ENCODE assay signal across 1 worm cellular context in genomic region chrIV:8511056-8511455, ce11.
TF ChIP-seq lines count a peak whose summit lies in the region.

Gene mes-6 (plus strand): TSS chrIV:8511284.

TF ChIP-seq in whole organism, L1 larva, 84 proteins besides CTCF, POLR2A, EP300 and RAD21 (continued from another document):
- peak; percentile 46 for TF ChIP-seq ces-1 (GFP tag; optimal IDR thresholded peaks at IDR 0.05; lab: Kevin White, UChicago)
- TF ChIP-seq nhr-76 (tag; optimal IDR thresholded peaks at IDR 0.05; lab: Kevin White, UChicago) = no peak
- no peak for TF ChIP-seq mab-9 (GFP tag; IDR thresholded peaks at IDR 0.05; lab: Robert Waterston, UW)
- TF ChIP-seq lin-35 (GFP tag; optimal IDR thresholded peaks at IDR 0.05; lab: Kevin White, UChicago) = peak; percentile 87 to 91
- no peak for TF ChIP-seq fkh-4 (tag; optimal IDR thresholded peaks at IDR 0.05; lab: Kevin White, UChicago; ENCODE audit: borderline replicate concordance)
- TF ChIP-seq zip-4 (GFP tag; optimal IDR thresholded peaks at IDR 0.05; lab: Kevin White, UChicago) = no peak
- peak; percentile 27; the same call in 1 of the 2 replicates for TF ChIP-seq isw-1 (GFP tag; IDR thresholded peaks at IDR 0.05; lab: Robert Waterston, UW)
- no peak for TF ChIP-seq lin-13 (GFP tag; optimal IDR thresholded peaks at IDR 0.05; lab: Kevin White, UChicago)
- TF ChIP-seq ceh-90 (tag; optimal IDR thresholded peaks at IDR 0.05; lab: Kevin White, UChicago) = no peak
- TF ChIP-seq irx-1 (tag; optimal IDR thresholded peaks at IDR 0.05; lab: Kevin White, UChicago) = peak; percentile 11
- TF ChIP-seq sox-4 (tag; optimal IDR thresholded peaks at IDR 0.05; lab: Kevin White, UChicago) = no peak
- no peak for TF ChIP-seq nhr-77 (tag; optimal IDR thresholded peaks at IDR 0.05; lab: Kevin White, UChicago)
- TF ChIP-seq lin-14 (GFP tag; optimal IDR thresholded peaks at IDR 0.05; lab: Kevin White, UChicago) = peak; percentile 42
- no peak for TF ChIP-seq F16B12.6 (tag; optimal IDR thresholded peaks at IDR 0.05; lab: Kevin White, UChicago)
- no peak for TF ChIP-seq nhr-90 (tag; optimal IDR thresholded peaks at IDR 0.05; lab: Kevin White, UChicago; ENCODE audit: poor library complexity)
- TF ChIP-seq C16A3.4 (tag; optimal IDR thresholded peaks at IDR 0.05; lab: Kevin White, UChicago) = peak; percentile 55
- TF ChIP-seq fkh-8 (tag; optimal IDR thresholded peaks at IDR 0.05; lab: Kevin White, UChicago) = no peak
- TF ChIP-seq rnt-1 (tag; optimal IDR thresholded peaks at IDR 0.05; lab: Kevin White, UChicago) = peak; percentile 59
- peak; percentile 89 for TF ChIP-seq efl-1 (optimal IDR thresholded peaks at IDR 0.05; lab: Kevin White, UChicago)
- TF ChIP-seq efl-1 (GFP tag; optimal IDR thresholded peaks at IDR 0.05 in 1 of 2; lab: Kevin White, UChicago) = peak; percentile 88 to 98
- peak; percentile 16 for TF ChIP-seq dsc-1 (tag; optimal IDR thresholded peaks at IDR 0.05; lab: Kevin White, UChicago)
- TF ChIP-seq snu-23 (GFP tag; optimal IDR thresholded peaks at IDR 0.05; lab: Kevin White, UChicago) = peak; percentile 58
- TF ChIP-seq nhr-20 (tag; optimal IDR thresholded peaks at IDR 0.05; lab: Kevin White, UChicago) = peak; percentile 29
- peak in 1 of 6 experiments; percentile 62 for TF ChIP-seq elt-3 (tag; optimal IDR thresholded peaks at IDR 0.05; lab: Kevin White, UChicago)
- no peak for TF ChIP-seq ceh-63 (GFP tag; optimal IDR thresholded peaks at IDR 0.05; lab: Kevin White, UChicago)
- TF ChIP-seq nhr-84 (tag; optimal IDR thresholded peaks at IDR 0.05; lab: Kevin White, UChicago) = no peak
- TF ChIP-seq ceh-88 (GFP tag; IDR thresholded peaks at IDR 0.05; lab: Robert Waterston, UW) = no peak
- TF ChIP-seq nhr-237 (tag; optimal IDR thresholded peaks at IDR 0.05; lab: Kevin White, UChicago) = no peak
- no peak for TF ChIP-seq elt-2 (tag; optimal IDR thresholded peaks at IDR 0.05; lab: Kevin White, UChicago)
- TF ChIP-seq ets-5 (GFP tag; IDR thresholded peaks at IDR 0.05; lab: Robert Waterston, UW) = no peak
- TF ChIP-seq C04F5.9 (tag; optimal IDR thresholded peaks at IDR 0.05; lab: Kevin White, UChicago) = no peak
- TF ChIP-seq nhr-47 (tag; optimal IDR thresholded peaks at IDR 0.05; lab: Kevin White, UChicago) = peak; percentile 45
- TF ChIP-seq hlh-17 (GFP tag; optimal IDR thresholded peaks at IDR 0.05; lab: Kevin White, UChicago; ENCODE audit: borderline replicate concordance) = no peak
- TF ChIP-seq ztf-4 (tag; optimal IDR thresholded peaks at IDR 0.05; lab: Kevin White, UChicago) = no peak
- peak; percentile 16; the same call in 1 of the 2 replicates for TF ChIP-seq nhr-19 (GFP tag; conservative IDR thresholded peaks at IDR 0.05; lab: Robert Waterston, UW)
- no peak for TF ChIP-seq efl-3 (GFP tag; optimal IDR thresholded peaks at IDR 0.05; lab: Kevin White, UChicago)
- no peak for TF ChIP-seq zag-1 (tag; optimal IDR thresholded peaks at IDR 0.05; lab: Kevin White, UChicago)
- no peak for TF ChIP-seq tlp-1 (tag; optimal IDR thresholded peaks at IDR 0.05; lab: Kevin White, UChicago)
TF ChIP-seq in whole organism, L1 larva: peak in this region for 29.
